Fruit fly (Drosophila melanogaster) whole organism, embryonic: ENCODE data around the gene mxt.

Experiments
- Adf1 ChIP-seq: fragments of 200-800 bp; sonication (Bioruptor generic); IDR thresholded peaks from 2 replicates; pipeline ENCODE4 v1.3.6; 2022; ENCODE audit warnings: missing biosample characterization, missing genetic modification characterization
- Awh ChIP-seq: fragments of 200-800 bp; sonication (Bioruptor generic); IDR thresholded peaks from 2 replicates; pipeline ENCODE4, ENCODE4 v1.3.6; 2022; ENCODE audit warnings: missing biosample characterization, missing genetic modification characterization
- B-H1 ChIP-seq: fragments of 200-800 bp; sonication (Bioruptor generic); IDR thresholded peaks from 3 replicates; pipeline ENCODE4 v1.3.6; 2022; ENCODE audit warnings: missing biosample characterization, missing genetic modification characterization
- CG10274 ChIP-seq: fragments of 200-800 bp; sonication (Bioruptor generic); optimal IDR thresholded peaks from 3 replicates; lab custom pipeline; 2017; ENCODE audit warnings: missing biosample characterization, mild to moderate bottlenecking, missing genetic modification characterization
- CG10654 ChIP-seq: fragments of 200-800 bp; sonication (Bioruptor generic); optimal IDR thresholded peaks from 2 replicates; lab custom pipeline; 2016; ENCODE audit warnings: missing biosample characterization, missing genetic modification characterization
- CG12104 ChIP-seq: fragments of 200-800 bp; sonication (Bioruptor generic); optimal IDR thresholded peaks from 3 replicates; lab custom pipeline; 2016; ENCODE audit warnings: missing biosample characterization, missing genetic modification characterization
- CG1233 ChIP-seq: fragments of 200-800 bp; sonication (Bioruptor generic); optimal IDR thresholded peaks from 4 replicates; lab custom pipeline; 2018; ENCODE audit warnings: missing biosample characterization, mild to moderate bottlenecking, missing genetic modification characterization
- CG14965 ChIP-seq: fragments of 200-800 bp; sonication (Bioruptor generic); optimal IDR thresholded peaks from 2 replicates; lab custom pipeline; 2016; ENCODE audit warnings: missing biosample characterization, missing genetic modification characterization, borderline replicate concordance
- CG15073 ChIP-seq: fragments of 200-800 bp; sonication (Bioruptor generic); optimal IDR thresholded peaks from 2 replicates; lab custom pipeline; 2016; ENCODE audit warnings: missing biosample characterization, missing genetic modification characterization
- CG15269 ChIP-seq: fragments of 200-800 bp; sonication (Bioruptor generic); optimal IDR thresholded peaks from 2 replicates; lab custom pipeline; 2018; ENCODE audit warnings: missing biosample characterization, mild to moderate bottlenecking, missing genetic modification characterization, moderate library complexity
- CG15601 ChIP-seq: fragments of 200-800 bp; sonication (Bioruptor generic); optimal IDR thresholded peaks from 3 replicates; lab custom pipeline; 2019; ENCODE audit warnings: missing biosample characterization, mild to moderate bottlenecking, missing genetic modification characterization, moderate library complexity
- CG17359 ChIP-seq: fragments of 200-800 bp; sonication (Bioruptor generic); optimal IDR thresholded peaks from 3 replicates; lab custom pipeline; 2018; ENCODE audit warnings: missing biosample characterization, mild to moderate bottlenecking, missing genetic modification characterization, moderate library complexity
- CG18476 ChIP-seq: fragments of 200-800 bp; sonication (Bioruptor generic); optimal IDR thresholded peaks from 2 replicates; lab custom pipeline; 2016; ENCODE audit warnings: missing biosample characterization, mild to moderate bottlenecking, missing genetic modification characterization
- CG34376 ChIP-seq: fragments of 200-800 bp; sonication (Bioruptor generic); optimal IDR thresholded peaks from 2 replicates; lab custom pipeline; 2018; ENCODE audit warnings: missing biosample characterization, mild to moderate bottlenecking, missing genetic modification characterization
- CG34422 ChIP-seq: fragments of 200-800 bp; sonication (Bioruptor generic); IDR thresholded peaks from 3 replicates; pipeline ENCODE4 v1.3.6; 2022; ENCODE audit warnings: missing biosample characterization, missing genetic modification characterization
- CG6272 ChIP-seq: fragments of 200-800 bp; sonication (Bioruptor generic); IDR thresholded peaks from 2 replicates; pipeline ENCODE4 v1.3.6; 2022; ENCODE audit warnings: missing biosample characterization, missing genetic modification characterization
- CG9437 ChIP-seq: fragments of 200-800 bp; sonication (Bioruptor generic); optimal IDR thresholded peaks from 2 replicates; lab custom pipeline; 2018; ENCODE audit warnings: missing biosample characterization, mild to moderate bottlenecking, missing genetic modification characterization
- CkIIα-i1 ChIP-seq: fragments of 200-800 bp; sonication (Bioruptor generic); IDR thresholded peaks from 2 replicates; pipeline ENCODE4 v1.3.6; 2022; ENCODE audit warnings: missing biosample characterization, missing genetic modification characterization
- CrebB ChIP-seq: fragments of 200-800 bp; sonication (Bioruptor generic); optimal IDR thresholded peaks from 3 replicates; lab custom pipeline; 2018; ENCODE audit warnings: missing biosample characterization, mild to moderate bottlenecking, missing genetic modification characterization
- D ChIP-seq, 2 experiments: fragments of 200-800 bp in 1 of 2; fragments of >200 bp in 1 of 2; sonication (Bioruptor generic) in 1 of 2; optimal IDR thresholded peaks; 2 replicates in 1 of 2; 3 replicates in 1 of 2; lab custom pipeline; 2017; ENCODE audit warnings: mild to moderate bottlenecking in 1 of 2, missing biosample characterization in 1 of 2, missing genetic modification characterization in 1 of 2, missing genetic modification reagents in 1 of 2
- D19B ChIP-seq: fragments of 200-800 bp; sonication (Bioruptor generic); optimal IDR thresholded peaks from 2 replicates; lab custom pipeline; 2017; ENCODE audit warnings: missing biosample characterization, mild to moderate bottlenecking, missing genetic modification characterization
- Deaf1 ChIP-seq: fragments of 200-800 bp; optimal IDR thresholded peaks from 3 replicates; lab custom pipeline; 2019; ENCODE audit warnings: missing biosample characterization, mild to moderate bottlenecking, missing genetic modification characterization, moderate library complexity
- Dfd ChIP-seq, 2 experiments: fragments of >200 bp; optimal IDR thresholded peaks; 2 replicates each; lab custom pipeline; 2017; ENCODE audit warnings: missing biosample characterization in 2 of 2, missing genetic modification characterization in 2 of 2
- Dll ChIP-seq: fragments of 200-800 bp; sonication (Bioruptor generic); IDR thresholded peaks from 4 replicates; pipeline ENCODE4 v1.3.6; 2022; ENCODE audit warnings: missing biosample characterization, missing genetic modification characterization; ENCODE audit not compliant: partially characterized antibody
- E2f1 ChIP-seq: fragments of 200-800 bp; sonication (Bioruptor generic); IDR thresholded peaks from 2 replicates; pipeline ENCODE4 v1.3.6; 2022; ENCODE audit warnings: missing biosample characterization, missing genetic modification characterization
- GATAe ChIP-seq: fragments of 200-800 bp; sonication (Bioruptor generic); conservative IDR thresholded peaks from 2 replicates; pipeline ENCODE4 v1.3.6; 2022; ENCODE audit warnings: missing biosample characterization, missing genetic modification characterization
- HHEX ChIP-seq: fragments of 200-800 bp; sonication (Bioruptor generic); optimal IDR thresholded peaks from 3 replicates; lab custom pipeline; 2017; ENCODE audit warnings: missing biosample characterization, mild to moderate bottlenecking, missing genetic modification characterization, missing genetic modification reagents
- HmgD ChIP-seq: fragments of 200-800 bp; sonication (Bioruptor generic); optimal IDR thresholded peaks from 3 replicates; lab custom pipeline; 2016; ENCODE audit warnings: missing biosample characterization, missing genetic modification characterization
- Mrtf ChIP-seq: fragments of 200-800 bp; sonication (Bioruptor generic); IDR thresholded peaks from 3 replicates; pipeline ENCODE4 v1.3.6; 2022; ENCODE audit warnings: missing biosample characterization, missing genetic modification characterization
- Scr ChIP-seq: fragments of 200-800 bp; sonication (Bioruptor generic); IDR thresholded peaks from 2 replicates; pipeline ENCODE4 v1.3.6; 2022; ENCODE audit warnings: missing biosample characterization, missing genetic modification characterization; ENCODE audit not compliant: partially characterized antibody
- Sry-β ChIP-seq: fragments of 200-800 bp; sonication (Bioruptor generic); optimal IDR thresholded peaks from 2 replicates; lab custom pipeline; 2018; ENCODE audit warnings: missing biosample characterization, mild to moderate bottlenecking, missing genetic modification characterization, moderate library complexity
- Ssrp ChIP-seq: fragments of 200-800 bp; sonication (Bioruptor generic); optimal IDR thresholded peaks from 2 replicates; lab custom pipeline; 2018; ENCODE audit warnings: missing biosample characterization, mild to moderate bottlenecking, missing genetic modification characterization, moderate library complexity
- Usf ChIP-seq: fragments of 200-800 bp; sonication (Bioruptor generic); optimal IDR thresholded peaks from 2 replicates; lab custom pipeline; 2017; ENCODE audit warnings: missing genotype, missing biosample characterization, missing genetic modification characterization
- Xrp1 ChIP-seq: fragments of 200-800 bp; sonication (Bioruptor generic); IDR thresholded peaks from 2 replicates; pipeline ENCODE4 v1.3.6; 2022; ENCODE audit warnings: missing biosample characterization, missing genetic modification characterization
- bbx ChIP-seq: fragments of 200-800 bp; sonication (Bioruptor generic); IDR thresholded peaks from 2 replicates; pipeline ENCODE4 v1.3.6; 2022; ENCODE audit warnings: missing biosample characterization, missing genetic modification characterization; ENCODE audit not compliant: partially characterized antibody
- cad ChIP-seq: fragments of >200 bp; optimal IDR thresholded peaks from 2 replicates; lab custom pipeline; 2017; ENCODE audit warnings: missing biosample characterization, missing genetic modification characterization
- cas ChIP-seq: fragments of 200-800 bp; sonication (Bioruptor generic); IDR thresholded peaks from 2 replicates; pipeline ENCODE4 v1.3.6; 2022; ENCODE audit warnings: missing biosample characterization, missing genetic modification characterization
- exex ChIP-seq: fragments of 200-800 bp; sonication (Bioruptor generic); optimal IDR thresholded peaks from 4 replicates; lab custom pipeline; 2018; ENCODE audit warnings: missing biosample characterization, mild to moderate bottlenecking, missing genetic modification characterization, moderate library complexity
- gce ChIP-seq: fragments of 200-800 bp; sonication (Bioruptor generic); IDR thresholded peaks from 3 replicates; pipeline ENCODE4 v1.3.6; 2022; ENCODE audit warnings: missing biosample characterization, missing genetic modification characterization
- hb ChIP-seq: fragments of 200-800 bp; sonication (Bioruptor generic); IDR thresholded peaks from 3 replicates; pipeline ENCODE4 v1.3.6; 2022; ENCODE audit warnings: missing biosample characterization, missing genetic modification characterization; ENCODE audit not compliant: partially characterized antibody
- hkb ChIP-seq, 2 experiments: fragments of 200-800 bp in 1 of 2; fragments of >200 bp in 1 of 2; sonication (Bioruptor generic) in 1 of 2; IDR thresholded peaks in 1 of 2; optimal IDR thresholded peaks in 1 of 2; 2 replicates each; pipeline versions ENCODE4 v1.3.6 to Lab custom; 2017 to 2022; ENCODE audit warnings: missing biosample characterization in 1 of 2, missing genetic modification characterization in 1 of 2
- kni ChIP-seq: fragments of 200-800 bp; sonication (Bioruptor generic); optimal IDR thresholded peaks from 3 replicates; lab custom pipeline; 2017; ENCODE audit warnings: mild to moderate bottlenecking, missing biosample characterization, missing genetic modification reagents, missing genetic modification characterization
- lbe ChIP-seq: fragments of 200-800 bp; sonication (Bioruptor generic); optimal IDR thresholded peaks from 2 replicates; lab custom pipeline; 2016; ENCODE audit warnings: missing biosample characterization, mild to moderate bottlenecking, missing genetic modification characterization
- onecut ChIP-seq: fragments of 200-800 bp; sonication (Bioruptor generic); IDR thresholded peaks from 2 replicates; pipeline ENCODE4 v1.3.6; 2022; ENCODE audit warnings: missing biosample characterization, missing genetic modification characterization
- pan ChIP-seq, 4 experiments: fragments of >200 bp in 3 of 4; fragments of 200-800 bp in 1 of 4; sonication (Bioruptor generic) in 1 of 4; optimal IDR thresholded peaks in 3 of 4; IDR thresholded peaks in 1 of 4; 2 replicates each; pipeline versions ENCODE4 v1.3.6 to Lab custom; 2017 to 2022; ENCODE audit warnings: missing biosample characterization in 2 of 4, missing genetic modification characterization in 2 of 4, mixed read lengths in 1 of 4
- pho ChIP-seq: fragments of 200-800 bp; sonication (Bioruptor generic); optimal IDR thresholded peaks from 2 replicates; lab custom pipeline; 2016; ENCODE audit warnings: missing biosample characterization, missing genetic modification characterization
- tap ChIP-seq: fragments of 200-800 bp; optimal IDR thresholded peaks from 3 replicates; lab custom pipeline; 2019; ENCODE audit warnings: missing biosample characterization, mild to moderate bottlenecking, missing genetic modification characterization, moderate library complexity
- unc-4 ChIP-seq: fragments of 200-800 bp; sonication (Bioruptor generic); IDR thresholded peaks from 2 replicates; pipeline ENCODE4 v1.3.6; 2022; ENCODE audit warnings: missing biosample characterization, missing genetic modification characterization; ENCODE audit not compliant: partially characterized antibody

Gene mxt

dm6 chr2L:4850356-4850755, 3.3 kb upstream of the mxt start, which contains the start of the genes mRpS2 and Mon1 (continued):
- no peak for TF ChIP-seq CG14965 (GFP tag; lab: Kevin White, UChicago)
- no peak for TF ChIP-seq Scr
- TF ChIP-seq Ssrp (tag; lab: Kevin White, UChicago), result peak; percentile 92
- peak; percentile 85 for TF ChIP-seq CrebB (tag; lab: Kevin White, UChicago)
- no peak for TF ChIP-seq hkb (optimal IDR thresholded peaks at IDR 0.05; lab: Kevin White, UChicago)
- TF ChIP-seq hkb (GFP tag; IDR thresholded peaks at IDR 0.05; lab: Robert Waterston, UW), result peak; percentile 93
- peak; percentile 94 for TF ChIP-seq tap (tag; lab: Kevin White, UChicago)
- TF ChIP-seq HHEX (GFP tag; lab: Kevin White, UChicago), result peak; percentile 93
- TF ChIP-seq D19B (GFP tag; lab: Kevin White, UChicago), result peak; percentile 87
- TF ChIP-seq gce, result peak; percentile 95
- no peak for TF ChIP-seq hb (GFP tag; lab: Robert Waterston, UW)
- peak; percentile 78 for TF ChIP-seq onecut (GFP tag; lab: Robert Waterston, UW)
- TF ChIP-seq unc-4 (GFP tag; lab: Robert Waterston, UW), result peak; percentile 36; the same call in 1 of the 2 replicates
- peak; percentile 88 for TF ChIP-seq CG18476 (GFP tag; lab: Kevin White, UChicago)
- peak; percentile 95 for TF ChIP-seq CG6272 (GFP tag; lab: Robert Waterston, UW)
- TF ChIP-seq CG1233, result peak; percentile 94
- TF ChIP-seq CkIIα-i1, result peak; percentile 67; the same call in 1 of the 2 replicates
- TF ChIP-seq CG34422 (GFP tag; lab: Robert Waterston, UW), result peak; percentile 98
- TF ChIP-seq B-H1, result peak; percentile 96
- TF ChIP-seq Usf (GFP tag; lab: Kevin White, UChicago), result peak; percentile 75
- TF ChIP-seq CG10654 (GFP tag; lab: Kevin White, UChicago), result peak; percentile 93
- TF ChIP-seq Deaf1 (tag; lab: Kevin White, UChicago), result peak; percentile 72
- peak; percentile 73 for TF ChIP-seq CG34376 (GFP tag; lab: Kevin White, UChicago)
- peak; percentile 60 for TF ChIP-seq CG10274 (GFP tag; lab: Kevin White, UChicago)
- peak; percentile 92 for TF ChIP-seq CG12104 (GFP tag; lab: Kevin White, UChicago)
- peak; percentile 91 for TF ChIP-seq GATAe (GFP tag; lab: Robert Waterston, UW)
- no peak for TF ChIP-seq cad
- peak; percentile 20 for TF ChIP-seq kni (GFP tag; lab: Kevin White, UChicago)
- peak; percentile 98 for TF ChIP-seq Awh (GFP tag; lab: Robert Waterston, UW)
- no peak for TF ChIP-seq pan (optimal IDR thresholded peaks at IDR 0.05; lab: Kevin White, UChicago)
- peak in 1 of 2 experiments; percentile 99 for TF ChIP-seq pan (GFP tag; optimal IDR thresholded peaks at IDR 0.05 in 1 of 2, IDR thresholded peaks at IDR 0.05 in 1 of 2)
- TF ChIP-seq bbx (GFP tag; lab: Robert Waterston, UW), result no peak
- TF ChIP-seq HmgD (GFP tag; lab: Kevin White, UChicago), result peak; percentile 15
- TF ChIP-seq cas (GFP tag; lab: Robert Waterston, UW), result peak; percentile 93
- TF ChIP-seq CG15269, result peak; percentile 96
- TF ChIP-seq E2f1 (GFP tag; lab: Robert Waterston, UW), result peak; percentile 98
- peak; percentile 63 for TF ChIP-seq CG15073 (GFP tag; lab: Kevin White, UChicago)
- peak; percentile 71 for TF ChIP-seq pho (GFP tag; lab: Kevin White, UChicago)
- peak; percentile 86 for TF ChIP-seq lbe (GFP tag; lab: Kevin White, UChicago)
- peak; percentile 45 for TF ChIP-seq Sry-β (GFP tag; lab: Kevin White, UChicago)
- peak; percentile 86 for TF ChIP-seq Mrtf (GFP tag; lab: Robert Waterston, UW)
- peak; percentile 84 for TF ChIP-seq exex (tag; lab: Kevin White, UChicago)
- TF ChIP-seq Dll, result peak; percentile 44; the same call in 1 of the 4 replicates
- peak; percentile 88 for TF ChIP-seq CG15601 (tag; lab: Kevin White, UChicago)
- TF ChIP-seq D (optimal IDR thresholded peaks at IDR 0.05; lab: Kevin White, UChicago), result no peak
- peak; percentile 87 for TF ChIP-seq D (GFP tag; optimal IDR thresholded peaks at IDR 0.05; lab: Kevin White, UChicago)
- peak; percentile 98 for TF ChIP-seq Xrp1 (GFP tag; lab: Robert Waterston, UW)
- peak; percentile 90 for TF ChIP-seq CG9437
- TF ChIP-seq Adf1 (GFP tag; lab: Robert Waterston, UW), result peak; percentile 78
- TF ChIP-seq Dfd (GFP tag; optimal IDR thresholded peaks at IDR 0.05; lab: Kevin White, UChicago), result no peak
- TF ChIP-seq CG17359 (tag; lab: Kevin White, UChicago), result peak; percentile 97
